Fruit fly (Drosophila melanogaster): ENCODE measurements around the gene Bro.

Bro gene

dm6 chr3L:1652700-1653200 lies 5.1 kb downstream of the Bro start, which contains the start of the genes CG7970 and Vta1 (continued):
- TF ChIP-seq cyc (GFP tag; optimal IDR thresholded peaks at IDR 0.05), result no peak
- no peak for TF ChIP-seq dsx (GFP tag; optimal IDR thresholded peaks at IDR 0.05; ENCODE audit: poor library complexity, severe bottlenecking)
- peak; percentile 13; the same call in 1 of the 2 replicates for TF ChIP-seq Gug (GFP tag; IDR thresholded peaks at IDR 0.05)
- TF ChIP-seq vri (GFP tag; optimal IDR thresholded peaks at IDR 0.05), result no peak
- no peak for TF ChIP-seq CG34406 (GFP tag; optimal IDR thresholded peaks at IDR 0.05)
- TF ChIP-seq CG10669 (GFP tag; optimal IDR thresholded peaks at IDR 0.05), result no peak
- peak; percentile 80 for TF ChIP-seq eg (GFP tag; IDR thresholded peaks at IDR 0.05)

dm6 chr3L:1653752-1654151 lies 6.1 kb downstream of the Bro start:
- TF ChIP-seq achi (GFP tag; optimal IDR thresholded peaks at IDR 0.05), result no peak
- no peak for TF ChIP-seq OdsH (GFP tag; optimal IDR thresholded peaks at IDR 0.05)
- no peak for TF ChIP-seq Sox14 (GFP tag; optimal IDR thresholded peaks at IDR 0.05)
- no peak for TF ChIP-seq cyc (GFP tag; optimal IDR thresholded peaks at IDR 0.05)
- TF ChIP-seq CG8119 (GFP tag; IDR thresholded peaks at IDR 0.05), result no peak
- no peak for TF ChIP-seq CG9139 (GFP tag; optimal IDR thresholded peaks at IDR 0.05)
- TF ChIP-seq Gug (GFP tag; IDR thresholded peaks at IDR 0.05), result no peak

dm6 chr3L:1661738-1662370 lies 14.2 kb downstream of the Bro start:
- no peak for TF ChIP-seq Lpt (GFP tag; optimal IDR thresholded peaks at IDR 0.05)
- no peak for TF ChIP-seq acj6 (GFP tag; optimal IDR thresholded peaks at IDR 0.05)
- peak; percentile 25 for TF ChIP-seq CG7368 (GFP tag; optimal IDR thresholded peaks at IDR 0.05)
- TF ChIP-seq CG32006 (GFP tag; optimal IDR thresholded peaks at IDR 0.05), result no peak

- no peak for TF ChIP-seq pdm3 (GFP tag; optimal IDR thresholded peaks at IDR 0.05)
- TF ChIP-seq Gug (GFP tag; IDR thresholded peaks at IDR 0.05), result no peak
- TF ChIP-seq svp (GFP tag), result no peak
- no peak for TF ChIP-seq Sox102F (GFP tag; optimal IDR thresholded peaks at IDR 0.05)
- TF ChIP-seq CG10631 (GFP tag; optimal IDR thresholded peaks at IDR 0.05), result no peak
- TF ChIP-seq fkh (GFP tag; optimal IDR thresholded peaks at IDR 0.05), result no peak
- no peak for TF ChIP-seq salr (GFP tag; optimal IDR thresholded peaks at IDR 0.05)
- no peak for TF ChIP-seq CG3919 (GFP tag; optimal IDR thresholded peaks at IDR 0.05)
- no peak for TF ChIP-seq Sox15 (GFP tag; optimal IDR thresholded peaks at IDR 0.05)
Observed at dm6 chr3L:1663531-1663930, 15.9 kb downstream of the Bro start.

dm6 chr3L:1664205-1664604 lies 16.5 kb downstream of the Bro start:
- TF ChIP-seq esn (GFP tag; optimal IDR thresholded peaks at IDR 0.05), result no peak
- TF ChIP-seq Smox (GFP tag; optimal IDR thresholded peaks at IDR 0.05), result no peak
- no peak for TF ChIP-seq salr (GFP tag; optimal IDR thresholded peaks at IDR 0.05)
- TF ChIP-seq net (GFP tag; optimal IDR thresholded peaks at IDR 0.05), result no peak
- TF ChIP-seq CG31627 (GFP tag; optimal IDR thresholded peaks at IDR 0.05), result no peak
- no peak for TF ChIP-seq Sox14 (GFP tag; optimal IDR thresholded peaks at IDR 0.05)
- TF ChIP-seq CG1621 (tag; optimal IDR thresholded peaks at IDR 0.05), result no peak
- TF ChIP-seq OdsH (GFP tag; optimal IDR thresholded peaks at IDR 0.05), result no peak
- TF ChIP-seq fd59A (GFP tag; optimal IDR thresholded peaks at IDR 0.05), result no peak
- TF ChIP-seq dac (GFP tag; optimal IDR thresholded peaks at IDR 0.05), result no peak
- TF ChIP-seq Hr4 (GFP tag; optimal IDR thresholded peaks at IDR 0.05), result no peak

- TF ChIP-seq achi (GFP tag; optimal IDR thresholded peaks at IDR 0.05) (peak; percentile 93), Eip78C (GFP tag) (no peak)
Observed at dm6 chr3L:1664876-1665275, 17.2 kb downstream of the Bro start, which contains the start of the genes Srrm234 and CG7974. TSS of gene Srrm234 (minus strand) at chr3L:1665064. TSS of gene CG7974 (plus strand) at chr3L:1665138.
